Worm (Caenorhabditis elegans) whole organism, L4 larva: ENCODE measurements around the gene srh-248.

Source experiments
- R02D3.7 ChIP-seq: fragments of 150-350 bp; sonication (generic microtip); optimal IDR thresholded peaks from 3 replicates; lab custom pipeline; 2014; ENCODE audit warnings: missing biosample characterization, missing genetic modification characterization
- ZK337.2 ChIP-seq: fragments of 200-800 bp; sonication (Bioruptor generic); IDR thresholded peaks from 2 replicates; pipeline ENCODE4 v1.3.6; 2022; ENCODE audit warnings: missing genetic modification reagents, missing genetic modification characterization, missing compliant biosample characterization
- aha-1 ChIP-seq: fragments of 150-350 bp; peaks from one replicate; lab custom pipeline; 2014; ENCODE audit warnings: missing biosample characterization, missing genetic modification characterization
- daf-12 ChIP-seq: fragments of 150-350 bp; optimal IDR thresholded peaks from 2 replicates; lab custom pipeline; 2014; ENCODE audit warnings: missing biosample characterization, missing genetic modification reagents, missing genetic modification characterization
- dve-1 ChIP-seq: sonication (generic microtip); optimal IDR thresholded peaks from 2 replicates; lab custom pipeline; 2017; ENCODE audit warnings: antibody characterized with exemption, mild to moderate bottlenecking, missing genetic modification characterization, missing compliant biosample characterization; ENCODE audit not compliant: insufficient read depth
- hlh-30 ChIP-seq: sonication (generic microtip); optimal IDR thresholded peaks from 2 replicates; lab custom pipeline; 2017; ENCODE audit warnings: antibody characterized with exemption, mild to moderate bottlenecking, missing genetic modification characterization, missing compliant biosample characterization; ENCODE audit not compliant: insufficient read depth
- php-3 ChIP-seq: fragments of 200-800 bp; sonication (Bioruptor generic); IDR thresholded peaks from 2 replicates; pipeline ENCODE4 v1.3.6; 2022; ENCODE audit warnings: missing genetic modification reagents, missing genetic modification characterization, missing compliant biosample characterization
- pqm-1 ChIP-seq: sonication (generic microtip); optimal IDR thresholded peaks from 2 replicates; lab custom pipeline; 2017; ENCODE audit warnings: missing biosample characterization, missing genetic modification characterization
- snpc-1.2 ChIP-seq: fragments of 200-800 bp; sonication (Bioruptor generic); IDR thresholded peaks from 2 replicates; pipeline ENCODE4 v1.3.6; 2022; ENCODE audit warnings: missing genetic modification reagents, missing genetic modification characterization, missing compliant biosample characterization
- unc-62 ChIP-seq, 3 experiments: fragments of 150-350 bp in 1 of 3; sonication (generic microtip); optimal IDR thresholded peaks in 2 of 3; peaks in 1 of 3; 1 replicate in 1 of 3; 2 replicates in 2 of 3; lab custom pipeline; 2014 to 2017; ENCODE audit warnings: missing biosample characterization in 3 of 3, missing genetic modification characterization in 3 of 3, missing genetic modification reagents in 3 of 3, missing genotype in 1 of 3
- ztf-11 ChIP-seq: fragments of 150-350 bp; optimal IDR thresholded peaks from 2 replicates; lab custom pipeline; 2014; ENCODE audit warnings: missing biosample characterization, missing genetic modification characterization

DNA sequence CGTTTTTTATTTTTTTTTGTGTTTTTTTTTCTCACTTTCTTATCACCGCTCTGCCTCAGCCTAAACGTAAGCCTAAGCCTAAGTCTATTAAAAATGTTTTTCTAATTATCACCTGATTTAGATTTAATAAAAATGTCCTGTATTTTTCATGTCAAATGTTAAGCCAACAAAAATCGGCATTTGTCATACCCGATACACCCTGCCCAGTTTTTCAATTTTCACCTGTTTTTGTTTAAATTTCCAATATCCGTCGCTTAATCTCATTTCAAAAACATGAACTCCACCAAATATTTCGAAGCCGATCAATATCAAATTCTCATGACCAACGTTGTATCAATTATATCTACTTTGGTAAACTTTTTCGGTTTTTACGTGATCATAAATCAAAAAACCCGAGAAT, 24.0 kb downstream of the srh-248 start, which contains the start of gene C31B8.1:
- TF ChIP-seq ZK337.2 (GFP tag; lab: Robert Waterston, UW) (no peak), pqm-1 (no peak), unc-62 (GFP tag; optimal IDR thresholded peaks at IDR 0.05 in 1 of 2; lab: Kevin White, UChicago) (no peak), unc-62 (tag; optimal IDR thresholded peaks at IDR 0.05; lab: Kevin White, UChicago) (no peak), aha-1 (tag; lab: Kevin White, UChicago) (no peak), dve-1 (tag; lab: Kevin White, UChicago) (no peak), ztf-11 (tag; lab: Kevin White, UChicago) (no peak), hlh-30 (tag; lab: Kevin White, UChicago) (no peak), snpc-1.2 (no peak), php-3 (GFP tag; lab: Robert Waterston, UW) (no peak), daf-12 (tag; lab: Kevin White, UChicago) (no peak), R02D3.7 (no peak)
